Fruit fly (Drosophila melanogaster): ENCODE data around the gene CG1523.

DNA sequence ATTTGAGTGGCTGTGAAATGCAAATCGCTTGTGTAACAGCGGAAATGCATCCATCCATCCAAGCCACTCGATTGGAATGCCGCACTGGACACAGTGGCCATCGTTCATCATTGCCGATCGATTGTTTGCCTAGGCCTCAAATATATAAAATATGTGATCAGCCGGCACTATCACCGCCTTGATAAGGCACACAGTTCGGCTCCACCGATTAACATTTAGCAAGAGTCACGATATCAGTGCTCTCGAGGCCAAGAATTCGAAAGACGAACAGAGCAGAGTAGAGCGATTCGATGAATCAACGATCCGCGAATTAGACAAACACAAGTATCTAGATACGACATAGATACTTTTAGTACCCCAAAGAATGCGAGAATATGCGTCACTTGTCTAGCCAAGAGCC lies 23.0 kb upstream of the CG1523 start:
- TF ChIP-seq CG12605 (GFP tag; IDR thresholded peaks at IDR 0.05) (no peak), CG8301 (tag; optimal IDR thresholded peaks at IDR 0.05) (no peak), D1 (tag; optimal IDR thresholded peaks at IDR 0.05) (no peak), CG32121 (GFP tag; IDR thresholded peaks at IDR 0.05) (no peak), gl (tag; optimal IDR thresholded peaks at IDR 0.05) (no peak)
